Fruit fly (Drosophila melanogaster): ENCODE results near the gene CG15599.

dm6 chrX:15701047-15701446 lies 12.4 kb upstream of the CG15599 start, which contains the start of gene CG9240:
- no peak for TF ChIP-seq Hr39 (optimal IDR thresholded peaks at IDR 0.05)
- no peak for TF ChIP-seq disco-r (GFP tag; optimal IDR thresholded peaks at IDR 0.05)
- no peak for TF ChIP-seq C15 (GFP tag; IDR thresholded peaks at IDR 0.05)
- TF ChIP-seq Antp (GFP tag; optimal IDR thresholded peaks at IDR 0.05) = no peak
- no peak for TF ChIP-seq sens (GFP tag)
- TF ChIP-seq gsb-n (tag; optimal IDR thresholded peaks at IDR 0.05) = no peak
- no peak for TF ChIP-seq CG2712 (tag; optimal IDR thresholded peaks at IDR 0.05)
- TF ChIP-seq Chrac-16 (GFP tag; optimal IDR thresholded peaks at IDR 0.05) = no peak

Measured in whole organism, embryonic.